Worm (Caenorhabditis elegans): ENCODE measurements around the gene pqn-84.

- no peak for TF ChIP-seq efl-3 (GFP tag; optimal IDR thresholded peaks at IDR 0.05)
- TF ChIP-seq pqm-1 (tag; optimal IDR thresholded peaks at IDR 0.05) = no peak
- no peak for TF ChIP-seq nhr-77 (tag; optimal IDR thresholded peaks at IDR 0.05)
- no peak for TF ChIP-seq egl-27 (tag; optimal IDR thresholded peaks at IDR 0.05)
- TF ChIP-seq ama-1 (optimal IDR thresholded peaks at IDR 0.05) = no peak
- TF ChIP-seq unc-30 (tag; optimal IDR thresholded peaks at IDR 0.05) = no peak
- TF ChIP-seq fkh-10 (GFP tag; optimal IDR thresholded peaks at IDR 0.05) = no peak
- TF ChIP-seq nhr-28 (tag; optimal IDR thresholded peaks at IDR 0.05) = no peak
- no peak for TF ChIP-seq ceh-88 (GFP tag; IDR thresholded peaks at IDR 0.05)
- no peak for TF ChIP-seq nhr-12 (tag; optimal IDR thresholded peaks at IDR 0.05)
- TF ChIP-seq Y116A8C.19 (tag; optimal IDR thresholded peaks at IDR 0.05; ENCODE audit: borderline replicate concordance) = no peak
- no peak for TF ChIP-seq mep-1 (tag; optimal IDR thresholded peaks at IDR 0.05)
These were observed 19.5 kb upstream of the pqn-84 start for ce11 chrIII:11680514-11680913.

Data from whole organism, L1 larva.